Worm (Caenorhabditis elegans): ENCODE results near the gene D1025.10.

- TF ChIP-seq ama-1 (optimal IDR thresholded peaks at IDR 0.05): no peak
- TF ChIP-seq ceh-36 (tag; optimal IDR thresholded peaks at IDR 0.05): no peak
- TF ChIP-seq tbx-37 (GFP tag; conservative IDR thresholded peaks at IDR 0.05): no peak
- no peak for TF ChIP-seq sea-1 (GFP tag; conservative IDR thresholded peaks at IDR 0.05)
- no peak for TF ChIP-seq ceh-13 (GFP tag; optimal IDR thresholded peaks at IDR 0.05)
- no peak for TF ChIP-seq hmg-4 (GFP tag; optimal IDR thresholded peaks at IDR 0.05)
- TF ChIP-seq aly-1 (tag; optimal IDR thresholded peaks at IDR 0.05): no peak
- TF ChIP-seq flt-1 (GFP tag; IDR thresholded peaks at IDR 0.05): no peak
- no peak for TF ChIP-seq F13C5.2 (tag; optimal IDR thresholded peaks at IDR 0.05)
These were observed 43.0 kb downstream of the D1025.10 start for ce11 chrX:14559519-14560296.
